Fruit fly (Drosophila melanogaster) Kc167 (cell line): ENCODE results near the gene Ssl2.

Experiments
- Sin3A ChIP-seq: fragments of >200 bp; optimal IDR thresholded peaks from 2 replicates; lab custom pipeline; 2018; ENCODE audit warnings: missing external identifiers
- insv ChIP-seq: fragments of >200 bp; optimal IDR thresholded peaks from 3 replicates; lab custom pipeline; 2018; ENCODE audit warnings: missing external identifiers
- psq ChIP-seq: fragments of >200 bp; optimal IDR thresholded peaks from 2 replicates; lab custom pipeline; 2017; ENCODE audit warnings: missing external identifiers

- TF ChIP-seq Sin3A, result no peak
- TF ChIP-seq psq (lab: Kevin White, UChicago), result no peak
- no peak for TF ChIP-seq insv (lab: Kevin White, UChicago)
Measured at dm6 chr3R:29050756-29051155, 18.3 kb upstream of the Ssl2 start, which contains the start of gene CG11841.
